Worm (Caenorhabditis elegans) whole organism, L1 larva: ENCODE results near the gene Y82E9BL.18.

ENCODE experiments used
- ama-1 ChIP-seq: fragments of 150-350 bp; optimal IDR thresholded peaks from 2 replicates; lab custom pipeline; 2014
- elt-2 ChIP-seq: sonication (generic microtip); optimal IDR thresholded peaks from 2 replicates; lab custom pipeline; 2016; ENCODE audit warnings: missing genetic modification characterization, mild to moderate bottlenecking, inconsistent platforms, missing compliant biosample characterization, missing genetic modification reagents
- elt-3 ChIP-seq, 6 experiments: fragments of 150-350 bp in 1 of 6; sonication (generic microtip); optimal IDR thresholded peaks; 2 replicates each; lab custom pipeline; 2017 to 2018; ENCODE audit warnings: missing biosample characterization in 6 of 6, missing genetic modification characterization in 6 of 6, inconsistent platforms in 1 of 6
- grh-1 ChIP-seq: fragments of 200-800 bp; sonication (Bioruptor generic); IDR thresholded peaks from 2 replicates; pipeline ENCODE4 v1.3.6; 2022; ENCODE audit warnings: missing genetic modification reagents, missing genetic modification characterization, missing compliant biosample characterization
- lsy-2 ChIP-seq, 2 experiments: fragments of 150-350 bp; optimal IDR thresholded peaks; 2 replicates each; lab custom pipeline; 2014; ENCODE audit warnings: missing biosample characterization in 2 of 2, missing genetic modification characterization in 2 of 2
- mab-9 ChIP-seq: fragments of 200-800 bp; sonication (Bioruptor generic); IDR thresholded peaks from 2 replicates; pipeline ENCODE4 v1.3.6; 2022; ENCODE audit warnings: missing genetic modification reagents, missing genetic modification characterization, missing compliant biosample characterization
- nhr-11 ChIP-seq: fragments of 150-350 bp; optimal IDR thresholded peaks from 2 replicates; lab custom pipeline; 2014; ENCODE audit warnings: missing biosample characterization, missing genetic modification characterization
- nhr-77 ChIP-seq: fragments of 150-350 bp; optimal IDR thresholded peaks from 2 replicates; lab custom pipeline; 2014; ENCODE audit warnings: missing biosample characterization, missing genetic modification characterization
- unc-130 ChIP-seq: fragments of 150-350 bp; optimal IDR thresholded peaks from 2 replicates; lab custom pipeline; 2017; ENCODE audit warnings: missing biosample characterization, missing genetic modification characterization, inconsistent platforms
- unc-30 ChIP-seq: sonication (generic microtip); optimal IDR thresholded peaks from 2 replicates; lab custom pipeline; 2017; ENCODE audit warnings: missing biosample characterization, missing genetic modification characterization
- unc-62 ChIP-seq: fragments of 150-350 bp; optimal IDR thresholded peaks from 2 replicates; lab custom pipeline; 2014; ENCODE audit warnings: missing biosample characterization, missing genetic modification reagents, missing genetic modification characterization
- unc-86 ChIP-seq: sonication (generic microtip); optimal IDR thresholded peaks from 2 replicates; lab custom pipeline; 2016; ENCODE audit warnings: missing genetic modification characterization, missing compliant biosample characterization
- zip-4 ChIP-seq: fragments of 200-800 bp; sonication (Bioruptor generic); optimal IDR thresholded peaks from 2 replicates; lab custom pipeline; 2018; ENCODE audit warnings: mild to moderate bottlenecking, missing genetic modification characterization, moderate library complexity, missing compliant biosample characterization

DNA sequence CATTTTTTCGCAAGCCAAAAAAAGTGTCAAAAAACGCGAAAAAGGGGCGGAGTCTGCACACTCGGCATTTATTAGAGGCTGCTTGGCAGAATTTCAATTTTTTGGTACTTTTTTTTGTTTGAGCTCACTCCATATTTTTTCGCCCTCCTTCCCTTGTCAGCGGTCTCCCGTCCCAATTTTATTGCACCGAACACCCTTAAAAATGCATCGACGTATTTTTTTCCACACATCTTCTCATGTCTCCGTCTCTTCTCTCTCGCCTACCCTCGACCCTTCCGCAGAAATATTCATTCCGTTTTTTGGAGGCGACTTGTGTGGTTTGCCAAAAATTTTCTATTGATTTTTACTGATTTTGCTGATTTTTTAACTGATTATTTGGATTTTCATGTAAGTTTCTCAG is at the start of gene Y82E9BL.18:
- TF ChIP-seq ama-1 (lab: Kevin White, UChicago) = no peak
- TF ChIP-seq unc-62 (GFP tag; lab: Kevin White, UChicago) = no peak
- TF ChIP-seq elt-3 (tag; optimal IDR thresholded peaks at IDR 0.05; lab: Kevin White, UChicago) = no peak
- TF ChIP-seq nhr-77 = no peak
- no peak for TF ChIP-seq mab-9
- TF ChIP-seq elt-2 = no peak
- TF ChIP-seq nhr-11 (tag; lab: Kevin White, UChicago) = no peak
- no peak for TF ChIP-seq unc-130 (tag; lab: Kevin White, UChicago)
- TF ChIP-seq grh-1 (GFP tag; lab: Robert Waterston, UW) = no peak
- TF ChIP-seq unc-30 (tag; lab: Kevin White, UChicago) = no peak
- no peak for TF ChIP-seq lsy-2 (tag; optimal IDR thresholded peaks at IDR 0.05; lab: Kevin White, UChicago)
- no peak for TF ChIP-seq unc-86 (tag; lab: Kevin White, UChicago)
- no peak for TF ChIP-seq zip-4 (GFP tag; lab: Kevin White, UChicago)
